Fruit fly (Drosophila melanogaster): ENCODE data around the gene Arglu1.

DNA sequence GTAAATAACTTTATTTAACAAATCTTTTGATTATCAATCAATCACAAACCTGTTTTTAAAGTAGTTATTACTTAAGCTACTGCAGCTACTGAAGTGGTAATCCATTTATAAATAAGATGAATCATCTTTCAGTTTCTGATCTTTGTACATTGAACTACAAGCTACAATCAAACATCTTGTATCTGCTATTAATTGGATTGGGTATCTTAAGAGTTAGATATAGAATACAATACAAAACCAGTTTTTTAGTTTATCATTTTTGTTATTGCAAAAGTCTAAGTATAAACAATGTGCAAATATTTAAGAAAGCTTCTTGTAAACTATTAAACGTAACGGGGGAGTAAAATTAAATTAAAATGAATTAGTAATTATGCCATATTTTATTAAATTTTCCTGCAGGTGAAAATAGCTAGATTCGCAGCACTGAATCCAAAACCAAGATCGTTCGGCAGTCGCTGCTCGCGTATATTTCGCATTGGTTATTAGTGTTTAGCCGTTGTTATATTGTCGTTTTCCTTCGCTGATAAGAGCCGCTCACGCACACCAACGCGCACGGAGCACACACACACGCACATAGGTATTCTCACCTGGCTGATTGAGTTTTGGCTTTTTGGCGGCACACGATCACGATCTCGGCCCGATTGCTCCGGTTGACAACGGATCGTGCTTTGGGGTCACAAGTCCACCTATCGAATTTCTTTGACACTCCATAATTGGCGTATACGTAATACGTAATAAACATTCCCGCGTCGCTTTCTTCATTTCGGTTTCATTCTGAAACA is 10.0 kb upstream of the Arglu1 start:
- TF ChIP-seq EcR (GFP tag; optimal IDR thresholded peaks at IDR 0.05): no peak
- TF ChIP-seq psq (optimal IDR thresholded peaks at IDR 0.05): no peak
- no peak for TF ChIP-seq usp (GFP tag; optimal IDR thresholded peaks at IDR 0.05)
